Fruit fly (Drosophila melanogaster): ENCODE measurements around the gene Gr28a.

- TF ChIP-seq cic (GFP tag; optimal IDR thresholded peaks at IDR 0.05), result no peak
- TF ChIP-seq CG5204 (GFP tag; optimal IDR thresholded peaks at IDR 0.05), result no peak
- TF ChIP-seq CG12768 (GFP tag; optimal IDR thresholded peaks at IDR 0.05), result no peak
- peak; percentile 2 for TF ChIP-seq CG33017 (tag; optimal IDR thresholded peaks at IDR 0.05)
- TF ChIP-seq kay (GFP tag; ENCODE audit: borderline replicate concordance), result no peak
- no peak for TF ChIP-seq Crg-1 (GFP tag; optimal IDR thresholded peaks at IDR 0.05)
- peak; percentile 38 for TF ChIP-seq CG1620 (GFP tag; optimal IDR thresholded peaks at IDR 0.05)
- TF ChIP-seq CG7045 (GFP tag; optimal IDR thresholded peaks at IDR 0.05), result peak; percentile 15
- no peak for TF ChIP-seq toe (GFP tag; optimal IDR thresholded peaks at IDR 0.05)
Observed at dm6 chr2L:7411947-7412621, 41.9 kb downstream of the Gr28a start, which contains the start of gene chm.
